Worm (Caenorhabditis elegans) whole organism, late embryonic: ENCODE measurements around the gene idpp-13.

Experiments
- C08G9.2 ChIP-seq: sonication (generic microtip); optimal IDR thresholded peaks from 2 replicates; lab custom pipeline; 2016; ENCODE audit warnings: mild to moderate bottlenecking, missing genetic modification characterization, moderate library complexity, missing compliant biosample characterization
- F13H6.1 ChIP-seq: sonication (generic microtip); optimal IDR thresholded peaks from 2 replicates; lab custom pipeline; 2016; ENCODE audit warnings: missing genetic modification characterization, missing compliant biosample characterization
- K02D7.2 ChIP-seq: sonication (generic microtip); optimal IDR thresholded peaks from 2 replicates; lab custom pipeline; 2017; ENCODE audit warnings: mild to moderate bottlenecking, missing genetic modification characterization, missing compliant biosample characterization
- K09A11.1 ChIP-seq: sonication (generic microtip); optimal IDR thresholded peaks from 2 replicates; lab custom pipeline; 2017; ENCODE audit warnings: antibody characterized with exemption, mild to moderate bottlenecking, missing genetic modification characterization, missing compliant biosample characterization; ENCODE audit not compliant: insufficient read depth
- ceh-18 ChIP-seq: sonication (generic microtip); optimal IDR thresholded peaks from 2 replicates; lab custom pipeline; 2016; ENCODE audit warnings: missing genetic modification characterization, missing compliant biosample characterization
- ceh-19 ChIP-seq: fragments of 200-800 bp; sonication (Bioruptor generic); optimal IDR thresholded peaks from 2 replicates; lab custom pipeline; 2018; ENCODE audit warnings: mild to moderate bottlenecking, missing genetic modification characterization, missing compliant biosample characterization
- ceh-2 ChIP-seq: sonication (generic microtip); optimal IDR thresholded peaks from 2 replicates; lab custom pipeline; 2016; ENCODE audit warnings: missing genotype, missing genetic modification characterization, missing compliant biosample characterization
- ceh-22 ChIP-seq: sonication (generic microtip); optimal IDR thresholded peaks from 2 replicates; lab custom pipeline; 2017; ENCODE audit warnings: missing biosample characterization, missing genetic modification characterization
- ceh-30 ChIP-seq: fragments of 150-350 bp; optimal IDR thresholded peaks from 2 replicates; lab custom pipeline; 2014; ENCODE audit warnings: missing biosample characterization, missing genetic modification characterization
- ceh-31 ChIP-seq: sonication (generic microtip); optimal IDR thresholded peaks from 2 replicates; lab custom pipeline; 2016; ENCODE audit warnings: missing genetic modification characterization, missing compliant biosample characterization
- ceh-9 ChIP-seq: sonication (generic microtip); optimal IDR thresholded peaks from 2 replicates; lab custom pipeline; 2016; ENCODE audit warnings: mild to moderate bottlenecking, missing genetic modification characterization, inconsistent platforms, missing compliant biosample characterization
- che-1 ChIP-seq: sonication (generic microtip); optimal IDR thresholded peaks from 2 replicates; lab custom pipeline; 2016; ENCODE audit warnings: mild to moderate bottlenecking, missing genetic modification characterization, missing compliant biosample characterization
- elt-2 ChIP-seq: sonication (generic microtip); optimal IDR thresholded peaks from 2 replicates; lab custom pipeline; 2016; ENCODE audit warnings: missing genetic modification reagents, missing genetic modification characterization, missing compliant biosample characterization
- elt-4 ChIP-seq: sonication (generic microtip); optimal IDR thresholded peaks from 2 replicates; lab custom pipeline; 2016; ENCODE audit warnings: missing genetic modification characterization, missing compliant biosample characterization
- eyg-1 ChIP-seq: sonication (generic microtip); optimal IDR thresholded peaks from 2 replicates; lab custom pipeline; 2016; ENCODE audit warnings: missing genotype, missing genetic modification characterization, missing compliant biosample characterization
- fax-1 ChIP-seq: sonication (generic microtip); optimal IDR thresholded peaks from 2 replicates; lab custom pipeline; 2016; ENCODE audit warnings: missing genotype, missing genetic modification characterization, missing compliant biosample characterization
- fkh-6 ChIP-seq: sonication (generic microtip); optimal IDR thresholded peaks from 2 replicates; lab custom pipeline; 2016; ENCODE audit warnings: missing genetic modification characterization, missing compliant biosample characterization
- gmeb-2 ChIP-seq: sonication (generic microtip); optimal IDR thresholded peaks from 2 replicates; lab custom pipeline; 2016; ENCODE audit warnings: missing genetic modification characterization, inconsistent platforms, missing compliant biosample characterization
- hlh-13 ChIP-seq: fragments of 200-800 bp; sonication (Bioruptor generic); optimal IDR thresholded peaks from 2 replicates; lab custom pipeline; 2018; ENCODE audit warnings: mild to moderate bottlenecking, missing genetic modification characterization, missing compliant biosample characterization
- hlh-15 ChIP-seq: sonication (generic microtip); optimal IDR thresholded peaks from 2 replicates; lab custom pipeline; 2016; ENCODE audit warnings: missing genetic modification characterization, missing compliant biosample characterization
- hlh-30 ChIP-seq: sonication (generic microtip); optimal IDR thresholded peaks from 2 replicates; lab custom pipeline; 2017; ENCODE audit warnings: antibody characterized with exemption, missing genetic modification characterization, missing compliant biosample characterization; ENCODE audit not compliant: insufficient read depth
- lin-11 ChIP-seq: fragments of 200-800 bp; sonication (Bioruptor generic); optimal IDR thresholded peaks from 2 replicates; lab custom pipeline; 2018; ENCODE audit warnings: mild to moderate bottlenecking, missing genetic modification characterization, missing compliant biosample characterization
- nhr-232 ChIP-seq: sonication (generic microtip); optimal IDR thresholded peaks from 2 replicates; lab custom pipeline; 2016; ENCODE audit warnings: missing genetic modification characterization, missing compliant biosample characterization
- odd-2 ChIP-seq: sonication (generic microtip); optimal IDR thresholded peaks from 2 replicates; lab custom pipeline; 2017; ENCODE audit warnings: antibody characterized with exemption, mild to moderate bottlenecking, missing genetic modification characterization, missing compliant biosample characterization
- ref-2 ChIP-seq: sonication (generic microtip); optimal IDR thresholded peaks from 2 replicates; lab custom pipeline; 2016; ENCODE audit warnings: missing genetic modification characterization, missing compliant biosample characterization
- sdc-2 ChIP-seq: sonication (generic microtip); optimal IDR thresholded peaks from 2 replicates; lab custom pipeline; 2016; ENCODE audit warnings: missing genotype, missing genetic modification characterization, missing compliant biosample characterization
- sox-4 ChIP-seq: sonication (generic microtip); optimal IDR thresholded peaks from 2 replicates; lab custom pipeline; 2017; ENCODE audit warnings: mild to moderate bottlenecking, missing genetic modification characterization, inconsistent platforms, missing compliant biosample characterization
- tbx-7 ChIP-seq: sonication (generic microtip); optimal IDR thresholded peaks from 2 replicates; lab custom pipeline; 2016; ENCODE audit warnings: missing genotype, missing genetic modification characterization, missing compliant biosample characterization
- unc-42 ChIP-seq: sonication (generic microtip); optimal IDR thresholded peaks from 2 replicates; lab custom pipeline; 2016; ENCODE audit warnings: missing genotype, missing genetic modification characterization, missing compliant biosample characterization
- unc-55 ChIP-seq: sonication (generic microtip); optimal IDR thresholded peaks from 2 replicates; lab custom pipeline; 2017; ENCODE audit warnings: missing biosample characterization, missing genetic modification reagents, missing genetic modification characterization
- ztf-16 ChIP-seq: sonication (generic microtip); optimal IDR thresholded peaks from 2 replicates; lab custom pipeline; 2017; ENCODE audit warnings: missing genetic modification characterization, missing compliant biosample characterization

idpp-13 gene

ce11 chrIII:952184-952583, 35.4 kb upstream of the idpp-13 start, which contains the start of gene fbxa-10:
Gene fbxa-10, plus strand, starts transcription at chrIII:952390.
- TF ChIP-seq ztf-16 (tag; lab: Kevin White, UChicago), result no peak
- TF ChIP-seq hlh-30 (tag; lab: Kevin White, UChicago), result no peak
- no peak for TF ChIP-seq fax-1 (tag; lab: Kevin White, UChicago)
- TF ChIP-seq unc-42 (tag; lab: Kevin White, UChicago), result no peak
- TF ChIP-seq ceh-18 (tag; lab: Kevin White, UChicago), result no peak
- TF ChIP-seq C08G9.2, result no peak
- no peak for TF ChIP-seq ceh-2 (tag; lab: Kevin White, UChicago)
- no peak for TF ChIP-seq ref-2 (tag; lab: Kevin White, UChicago)
- TF ChIP-seq ceh-9 (tag; lab: Kevin White, UChicago), result no peak
- TF ChIP-seq che-1 (tag; lab: Kevin White, UChicago), result no peak
- TF ChIP-seq K09A11.1 (tag; lab: Kevin White, UChicago), result no peak
- no peak for TF ChIP-seq elt-2
- no peak for TF ChIP-seq unc-55 (GFP tag; lab: Kevin White, UChicago)
- no peak for TF ChIP-seq hlh-13
- no peak for TF ChIP-seq gmeb-2
- no peak for TF ChIP-seq tbx-7 (tag; lab: Kevin White, UChicago)
- TF ChIP-seq, all 69 proteins: peak for 0

- TF ChIP-seq fax-1 (tag; lab: Kevin White, UChicago) (no peak), hlh-30 (tag; lab: Kevin White, UChicago) (no peak)
Observed at ce11 chrIII:950472-950871, 33.7 kb upstream of the idpp-13 start, which contains the start of the genes fbxa-67 and fbxa-11. Gene fbxa-67, minus strand, starts transcription at chrIII:950670. Gene fbxa-11, plus strand, starts transcription at chrIII:950869.

ce11 chrIII:946250-946725, 29.5 kb upstream of the idpp-13 start, which contains the start of gene fbxa-60:
Gene fbxa-60, minus strand, starts transcription at chrIII:946300.
- TF ChIP-seq fkh-6 (no peak), ceh-31 (tag; lab: Kevin White, UChicago) (no peak), ref-2 (tag; lab: Kevin White, UChicago) (no peak), K02D7.2 (no peak), eyg-1 (no peak), ceh-19 (no peak), che-1 (tag; lab: Kevin White, UChicago) (no peak), unc-55 (GFP tag; lab: Kevin White, UChicago) (no peak), hlh-15 (tag; lab: Kevin White, UChicago) (no peak), sdc-2 (no peak), nhr-232 (tag; lab: Kevin White, UChicago) (no peak), elt-4 (tag; lab: Kevin White, UChicago) (no peak), ceh-9 (tag; lab: Kevin White, UChicago) (no peak), odd-2 (tag; lab: Kevin White, UChicago) (no peak), lin-11 (tag; lab: Kevin White, UChicago) (no peak), ceh-30 (tag; lab: Kevin White, UChicago) (no peak), ztf-16 (tag; lab: Kevin White, UChicago) (no peak), sox-4 (tag; lab: Kevin White, UChicago) (no peak), hlh-13 (no peak)

- TF ChIP-seq elt-2 (peak; percentile 16), che-1 (tag; lab: Kevin White, UChicago) (no peak)
Observed at ce11 chrIII:943426-943927, 26.7 kb upstream of the idpp-13 start, which contains the start of gene fbxa-59. Gene fbxa-59, minus strand, starts transcription at chrIII:943476.

- no peak for TF ChIP-seq ceh-22 (tag; lab: Kevin White, UChicago)
- no peak for TF ChIP-seq lin-11 (tag; lab: Kevin White, UChicago)
- TF ChIP-seq elt-4 (tag; lab: Kevin White, UChicago), result no peak
- TF ChIP-seq F13H6.1 (tag; lab: Kevin White, UChicago), result no peak
- TF ChIP-seq ceh-30 (tag; lab: Kevin White, UChicago), result no peak
- TF ChIP-seq hlh-13, result no peak
Observed at ce11 chrIII:941958-942357, 25.2 kb upstream of the idpp-13 start.
